Worm (Caenorhabditis elegans): Measurements from ENCODE around the gene knl-1.

ce11 chrIII:8254938-8255337 is 4.5 kb downstream of the knl-1 start, which contains the start of gene F09G8.5:
- TF ChIP-seq snpc-4 (GFP tag; optimal IDR thresholded peaks at IDR 0.05), result no peak
- no peak for TF ChIP-seq snpc-4 (tag; optimal IDR thresholded peaks at IDR 0.05)
- TF ChIP-seq sdz-38 (tag; optimal IDR thresholded peaks at IDR 0.05), result no peak

Data from whole organism, young adult.